Worm (Caenorhabditis elegans) whole organism, mixed stage, embryonic: ENCODE results near the gene F22F4.9.

Experiments used
- M03D4.4 ChIP-seq: sonication (generic microtip); optimal IDR thresholded peaks from 2 replicates; lab custom pipeline; 2017; ENCODE audit warnings: mild to moderate bottlenecking, missing genetic modification characterization, missing compliant biosample characterization
- bed-3 ChIP-seq: fragments of 200-800 bp; sonication (Bioruptor generic); optimal IDR thresholded peaks from 3 replicates; lab custom pipeline; 2018; ENCODE audit warnings: mild to moderate bottlenecking, missing genetic modification characterization, moderate library complexity, missing compliant biosample characterization
- blmp-1 ChIP-seq: fragments of 150-350 bp; optimal IDR thresholded peaks from 2 replicates; lab custom pipeline; 2014; ENCODE audit warnings: missing biosample characterization, missing genetic modification characterization
- ceh-39 ChIP-seq: fragments of 150-350 bp; optimal IDR thresholded peaks from 2 replicates; lab custom pipeline; 2014; ENCODE audit warnings: missing biosample characterization, missing genetic modification characterization
- ceh-43 ChIP-seq: fragments of 200-800 bp; sonication (Bioruptor generic); optimal IDR thresholded peaks from 2 replicates; lab custom pipeline; 2018; ENCODE audit warnings: mild to moderate bottlenecking, missing genetic modification characterization, moderate library complexity, missing compliant biosample characterization
- ceh-83 ChIP-seq: fragments of 200-800 bp; sonication (Bioruptor generic); optimal IDR thresholded peaks from 2 replicates; lab custom pipeline; 2018; ENCODE audit warnings: mild to moderate bottlenecking, missing genetic modification characterization, missing compliant biosample characterization
- ces-1 ChIP-seq: fragments of 150-350 bp; optimal IDR thresholded peaks from 2 replicates; lab custom pipeline; 2014; ENCODE audit warnings: missing biosample characterization, missing genetic modification reagents, missing genetic modification characterization
- cnd-1 ChIP-seq: fragments of 200-800 bp; sonication (Bioruptor generic); optimal IDR thresholded peaks from 2 replicates; lab custom pipeline; 2018; ENCODE audit warnings: mild to moderate bottlenecking, missing genetic modification characterization, missing compliant biosample characterization
- drap-1 ChIP-seq: fragments of 200-800 bp; sonication (Bioruptor generic); optimal IDR thresholded peaks from 3 replicates; lab custom pipeline; 2018; ENCODE audit warnings: mild to moderate bottlenecking, missing genetic modification characterization, missing compliant biosample characterization
- elt-1 ChIP-seq: sonication (generic microtip); optimal IDR thresholded peaks from 2 replicates; lab custom pipeline; 2017; ENCODE audit warnings: missing genetic modification characterization, mild to moderate bottlenecking, missing compliant biosample characterization, antibody characterized with exemption, moderate library complexity, borderline replicate concordance; ENCODE audit not compliant: insufficient read depth
- elt-3 ChIP-seq: fragments of 150-350 bp; optimal IDR thresholded peaks from 2 replicates; lab custom pipeline; 2014; ENCODE audit warnings: missing biosample characterization, missing genetic modification characterization
- flh-1 ChIP-seq: fragments of 200-800 bp; sonication (Bioruptor generic); optimal IDR thresholded peaks from 2 replicates; lab custom pipeline; 2018; ENCODE audit warnings: mild to moderate bottlenecking, missing genetic modification characterization, moderate library complexity, missing compliant biosample characterization
- ham-2 ChIP-seq: fragments of 200-800 bp; sonication (Bioruptor generic); optimal IDR thresholded peaks from 2 replicates; lab custom pipeline; 2018; ENCODE audit warnings: mild to moderate bottlenecking, missing genetic modification characterization, missing compliant biosample characterization
- hlh-1 ChIP-seq: fragments of 150-350 bp; optimal IDR thresholded peaks from 2 replicates; lab custom pipeline; 2014; ENCODE audit warnings: missing biosample characterization, missing genetic modification reagents, missing genetic modification characterization
- lin-13 ChIP-seq: fragments of 150-350 bp; optimal IDR thresholded peaks from 2 replicates; lab custom pipeline; 2014; ENCODE audit warnings: missing biosample characterization, missing genetic modification characterization
- lin-32 ChIP-seq: fragments of 200-800 bp; sonication (Bioruptor generic); optimal IDR thresholded peaks from 2 replicates; lab custom pipeline; 2018; ENCODE audit warnings: mild to moderate bottlenecking, missing genetic modification characterization, missing compliant biosample characterization
- lsy-2 ChIP-seq: fragments of 150-350 bp; optimal IDR thresholded peaks from 2 replicates; lab custom pipeline; 2014; ENCODE audit warnings: missing biosample characterization, missing genetic modification characterization
- mab-5 ChIP-seq: fragments of 150-350 bp; optimal IDR thresholded peaks from 2 replicates; lab custom pipeline; 2014; ENCODE audit warnings: missing biosample characterization, missing genetic modification characterization
- mep-1 ChIP-seq: fragments of 150-350 bp; optimal IDR thresholded peaks from 2 replicates; lab custom pipeline; 2017; ENCODE audit warnings: missing biosample characterization, missing genetic modification reagents, missing genetic modification characterization, inconsistent platforms
- mls-2 ChIP-seq: sonication (generic microtip); optimal IDR thresholded peaks from 2 replicates; lab custom pipeline; 2016; ENCODE audit warnings: mild to moderate bottlenecking, missing genetic modification characterization, moderate library complexity, missing compliant biosample characterization
- nhr-12 ChIP-seq: fragments of 150-350 bp; optimal IDR thresholded peaks from 2 replicates; lab custom pipeline; 2014; ENCODE audit warnings: missing biosample characterization, missing genetic modification characterization
- nhr-2 ChIP-seq: fragments of 150-350 bp; optimal IDR thresholded peaks from 2 replicates; lab custom pipeline; 2014; ENCODE audit warnings: missing biosample characterization, missing genetic modification characterization
- nhr-237 ChIP-seq: fragments of 150-350 bp; optimal IDR thresholded peaks from 2 replicates; lab custom pipeline; 2014; ENCODE audit warnings: missing biosample characterization, missing genetic modification characterization
- nhr-28 ChIP-seq: fragments of 150-350 bp; optimal IDR thresholded peaks from 2 replicates; lab custom pipeline; 2014; ENCODE audit warnings: missing biosample characterization, missing genetic modification characterization
- nhr-76 ChIP-seq: sonication (generic microtip); optimal IDR thresholded peaks from 2 replicates; lab custom pipeline; 2017; ENCODE audit warnings: missing biosample characterization, missing genetic modification characterization
- pha-4 ChIP-seq: fragments of 150-350 bp; optimal IDR thresholded peaks from 2 replicates; lab custom pipeline; 2018; ENCODE audit warnings: missing biosample characterization, missing genetic modification reagents, missing genetic modification characterization
- sem-2 ChIP-seq: fragments of 200-800 bp; sonication (Bioruptor generic); optimal IDR thresholded peaks from 2 replicates; lab custom pipeline; 2018; ENCODE audit warnings: mild to moderate bottlenecking, missing genetic modification characterization, missing compliant biosample characterization
- snpc-4 ChIP-seq: fragments of 150-350 bp; optimal IDR thresholded peaks from 2 replicates; lab custom pipeline; 2014; ENCODE audit warnings: missing biosample characterization, missing genetic modification characterization
- sptf-1 ChIP-seq: sonication (generic microtip); optimal IDR thresholded peaks from 2 replicates; lab custom pipeline; 2017; ENCODE audit warnings: mild to moderate bottlenecking, missing genetic modification characterization, moderate library complexity, missing compliant biosample characterization
- tbx-8 ChIP-seq: fragments of 200-800 bp; sonication (Bioruptor generic); optimal IDR thresholded peaks from 2 replicates; lab custom pipeline; 2018; ENCODE audit warnings: mild to moderate bottlenecking, missing genetic modification characterization, moderate library complexity, missing compliant biosample characterization
- unc-120 ChIP-seq: sonication (generic microtip); optimal IDR thresholded peaks from 2 replicates; lab custom pipeline; 2017; ENCODE audit warnings: missing genetic modification characterization, missing compliant biosample characterization; ENCODE audit not compliant: poor library complexity, severe bottlenecking
- unc-39 ChIP-seq: fragments of 150-350 bp; optimal IDR thresholded peaks from 2 replicates; lab custom pipeline; 2014; ENCODE audit warnings: missing biosample characterization, missing genetic modification characterization
- unc-62 ChIP-seq: fragments of 150-350 bp; optimal IDR thresholded peaks from 2 replicates; lab custom pipeline; 2014; ENCODE audit warnings: missing biosample characterization, missing genetic modification reagents, missing genetic modification characterization
- zip-8 ChIP-seq: fragments of 150-350 bp; optimal IDR thresholded peaks from 2 replicates; lab custom pipeline; 2014; ENCODE audit warnings: missing biosample characterization, missing genetic modification characterization
- ztf-11 ChIP-seq: fragments of 150-350 bp; optimal IDR thresholded peaks from 2 replicates; lab custom pipeline; 2014; ENCODE audit warnings: missing biosample characterization, missing genetic modification characterization

Gene F22F4.9

DNA sequence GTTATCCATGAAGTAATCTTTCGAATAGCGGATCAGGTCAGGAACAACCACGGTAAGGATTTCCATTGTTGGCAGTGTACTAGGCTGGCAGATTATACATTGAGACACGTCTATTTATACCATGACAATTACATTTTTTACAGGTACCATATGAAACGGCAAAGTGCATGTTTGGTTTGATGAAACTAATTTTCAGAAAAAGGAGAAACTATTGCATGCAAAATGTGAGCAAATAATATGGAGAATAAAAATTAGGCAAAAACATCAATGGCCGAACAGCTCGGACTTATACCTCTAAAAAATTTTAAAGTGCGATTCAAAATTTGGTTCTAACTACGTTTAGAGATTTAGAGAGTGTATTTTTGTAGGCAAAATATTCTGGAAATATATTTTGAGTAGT lies 6.5 kb downstream of the F22F4.9 start, which contains the start of gene F22F4.5:
TSS of gene F22F4.5 (minus strand) at position 101 of the 400 bp plus-strand sequence.
- no peak for TF ChIP-seq ceh-83 (GFP tag; lab: Kevin White, UChicago)
- TF ChIP-seq elt-1 (tag; lab: Kevin White, UChicago) = no peak
- TF ChIP-seq snpc-4 (tag; lab: Kevin White, UChicago) = no peak
- TF ChIP-seq nhr-28 (tag; lab: Kevin White, UChicago) = no peak
- TF ChIP-seq nhr-237 (tag; lab: Kevin White, UChicago) = no peak
- TF ChIP-seq drap-1 (GFP tag; lab: Kevin White, UChicago) = no peak
- no peak for TF ChIP-seq unc-39 (tag; lab: Kevin White, UChicago)
- TF ChIP-seq pha-4 (tag; lab: Kevin White, UChicago) = no peak
- no peak for TF ChIP-seq hlh-1 (tag; lab: Kevin White, UChicago)
- TF ChIP-seq ceh-43 (GFP tag; lab: Kevin White, UChicago) = no peak
- TF ChIP-seq nhr-12 = no peak
- TF ChIP-seq lin-13 (tag; lab: Kevin White, UChicago) = no peak
- TF ChIP-seq tbx-8 = no peak
- TF ChIP-seq mep-1 (tag; lab: Kevin White, UChicago) = no peak
- no peak for TF ChIP-seq cnd-1 (tag; lab: Kevin White, UChicago)
- no peak for TF ChIP-seq flh-1 (GFP tag; lab: Kevin White, UChicago)
- no peak for TF ChIP-seq nhr-76 (tag; lab: Kevin White, UChicago)
- no peak for TF ChIP-seq sem-2 (GFP tag; lab: Kevin White, UChicago)
- TF ChIP-seq bed-3 (GFP tag; lab: Kevin White, UChicago) = no peak
- no peak for TF ChIP-seq unc-120 (tag; lab: Kevin White, UChicago)
- TF ChIP-seq, all 35 proteins: peak for 0

DNA sequence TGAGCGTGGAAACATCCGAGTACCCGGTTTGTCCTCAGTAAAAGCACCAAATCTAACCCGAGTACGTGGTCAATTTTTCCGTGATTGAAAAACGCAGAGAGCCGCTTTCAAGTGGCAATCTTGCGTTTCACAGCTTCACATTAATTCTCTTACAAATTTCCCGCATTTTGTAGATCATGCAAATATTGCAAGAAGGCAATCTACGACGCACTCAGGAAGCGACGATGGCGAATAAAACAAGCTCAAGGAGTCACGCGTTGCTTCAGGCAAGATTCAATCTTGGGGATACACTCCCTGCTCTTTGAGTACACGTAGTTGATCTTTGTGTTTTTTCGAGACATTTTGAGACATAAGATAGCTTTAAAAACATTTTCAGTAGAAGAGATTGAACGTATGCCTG lies 11.4 kb downstream of the F22F4.9 start:
- no peak for TF ChIP-seq mab-5 (tag; lab: Kevin White, UChicago)
- TF ChIP-seq sem-2 (GFP tag; lab: Kevin White, UChicago) = no peak
- TF ChIP-seq mep-1 (tag; lab: Kevin White, UChicago) = no peak
- no peak for TF ChIP-seq unc-39 (tag; lab: Kevin White, UChicago)
- TF ChIP-seq hlh-1 (tag; lab: Kevin White, UChicago) = no peak
- TF ChIP-seq bed-3 (GFP tag; lab: Kevin White, UChicago) = no peak
- no peak for TF ChIP-seq ztf-11 (tag; lab: Kevin White, UChicago)
- no peak for TF ChIP-seq tbx-8
- TF ChIP-seq blmp-1 = no peak
- TF ChIP-seq lin-13 (tag; lab: Kevin White, UChicago) = no peak
- TF ChIP-seq ceh-43 (GFP tag; lab: Kevin White, UChicago) = no peak
- TF ChIP-seq ham-2 (GFP tag; lab: Kevin White, UChicago) = no peak

DNA sequence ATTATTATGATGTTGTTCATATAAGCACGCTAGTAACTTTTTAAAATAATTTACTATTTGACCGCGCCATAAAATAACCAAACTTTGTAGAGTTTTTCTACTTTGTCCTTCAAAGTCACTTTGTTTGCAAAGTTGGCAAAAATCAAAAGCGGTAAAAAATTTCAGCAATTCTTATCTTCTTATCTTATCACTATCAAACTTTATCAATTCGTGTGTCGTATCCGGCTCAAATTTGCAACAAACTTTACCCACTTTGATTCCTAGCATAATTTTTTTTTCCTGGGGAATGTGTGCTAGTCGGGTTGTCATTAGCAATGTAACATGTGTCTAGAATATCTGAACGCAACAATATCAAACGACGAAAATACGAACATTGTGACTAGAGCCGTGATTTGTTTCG lies 13.6 kb downstream of the F22F4.9 start:
- TF ChIP-seq mep-1 (tag; lab: Kevin White, UChicago) = no peak
- TF ChIP-seq elt-1 (tag; lab: Kevin White, UChicago) = no peak
- TF ChIP-seq cnd-1 (tag; lab: Kevin White, UChicago) = no peak
- TF ChIP-seq lin-13 (tag; lab: Kevin White, UChicago) = no peak
- TF ChIP-seq, all 35 proteins: peak for 0

DNA sequence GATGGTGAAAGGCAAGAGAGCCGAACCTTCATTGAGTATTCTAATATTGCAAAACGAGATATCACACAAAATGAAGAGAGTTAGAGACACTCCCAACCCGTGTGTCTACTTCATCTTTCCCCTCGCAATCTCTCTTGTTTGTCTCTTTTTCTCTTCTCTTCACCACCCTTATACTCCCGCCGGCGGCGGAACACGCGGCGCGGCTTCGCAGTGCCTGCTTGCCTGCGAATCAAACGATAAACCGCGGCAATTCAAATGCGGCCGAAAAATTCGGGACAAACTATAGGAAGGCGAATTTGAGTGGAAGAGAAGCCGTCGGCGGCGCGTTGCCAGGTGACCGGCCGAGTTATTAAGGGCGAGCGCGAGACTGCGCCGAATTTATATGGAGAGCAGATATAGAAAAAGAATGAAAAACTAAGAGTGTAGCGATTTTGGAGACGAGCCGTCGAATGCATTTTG lies 14.7 kb downstream of the F22F4.9 start, which contains the start of gene klp-13:
TSS of gene klp-13 (plus strand) at position 409 of the 459 bp plus-strand sequence.
- TF ChIP-seq nhr-76 (tag; lab: Kevin White, UChicago) (no peak), mls-2 (peak; percentile 76), elt-3 (tag; lab: Kevin White, UChicago) (no peak), drap-1 (GFP tag; lab: Kevin White, UChicago) (peak; percentile 62), nhr-2 (no peak), ceh-83 (GFP tag; lab: Kevin White, UChicago) (no peak), ham-2 (GFP tag; lab: Kevin White, UChicago) (peak; percentile 95), cnd-1 (tag; lab: Kevin White, UChicago) (no peak), pha-4 (tag; lab: Kevin White, UChicago) (peak; percentile 33), unc-39 (tag; lab: Kevin White, UChicago) (no peak), blmp-1 (no peak), flh-1 (GFP tag; lab: Kevin White, UChicago) (no peak), hlh-1 (tag; lab: Kevin White, UChicago) (peak; percentile 80), nhr-28 (tag; lab: Kevin White, UChicago) (no peak), bed-3 (GFP tag; lab: Kevin White, UChicago) (no peak), snpc-4 (tag; lab: Kevin White, UChicago) (no peak), ztf-11 (tag; lab: Kevin White, UChicago) (no peak), nhr-12 (peak; percentile 11), nhr-237 (tag; lab: Kevin White, UChicago) (peak; percentile 85), M03D4.4 (no peak), ceh-43 (GFP tag; lab: Kevin White, UChicago) (no peak), unc-62 (GFP tag; lab: Kevin White, UChicago) (peak; percentile 55), mab-5 (tag; lab: Kevin White, UChicago) (no peak), sptf-1 (tag; lab: Kevin White, UChicago) (peak; percentile 75), unc-120 (tag; lab: Kevin White, UChicago) (peak; percentile 80), zip-8 (tag; lab: Kevin White, UChicago) (no peak), lin-13 (tag; lab: Kevin White, UChicago) (peak; percentile 51), ceh-39 (tag; lab: Kevin White, UChicago) (no peak), ces-1 (GFP tag; lab: Kevin White, UChicago) (peak; percentile 70), tbx-8 (no peak), lsy-2 (peak; percentile 51), mep-1 (tag; lab: Kevin White, UChicago) (peak; percentile 85), lin-32 (GFP tag; lab: Kevin White, UChicago) (no peak), sem-2 (GFP tag; lab: Kevin White, UChicago) (no peak), elt-1 (tag; lab: Kevin White, UChicago) (no peak)
